Fruit fly (Drosophila melanogaster): ENCODE data around the gene CG8838.
"Not testable (repeated sequence)": the region's sequence is repeated elsewhere in the genome, so short reads cannot be mapped to it uniquely, and the experiment has no call there.

The CG8838 gene

DNA sequence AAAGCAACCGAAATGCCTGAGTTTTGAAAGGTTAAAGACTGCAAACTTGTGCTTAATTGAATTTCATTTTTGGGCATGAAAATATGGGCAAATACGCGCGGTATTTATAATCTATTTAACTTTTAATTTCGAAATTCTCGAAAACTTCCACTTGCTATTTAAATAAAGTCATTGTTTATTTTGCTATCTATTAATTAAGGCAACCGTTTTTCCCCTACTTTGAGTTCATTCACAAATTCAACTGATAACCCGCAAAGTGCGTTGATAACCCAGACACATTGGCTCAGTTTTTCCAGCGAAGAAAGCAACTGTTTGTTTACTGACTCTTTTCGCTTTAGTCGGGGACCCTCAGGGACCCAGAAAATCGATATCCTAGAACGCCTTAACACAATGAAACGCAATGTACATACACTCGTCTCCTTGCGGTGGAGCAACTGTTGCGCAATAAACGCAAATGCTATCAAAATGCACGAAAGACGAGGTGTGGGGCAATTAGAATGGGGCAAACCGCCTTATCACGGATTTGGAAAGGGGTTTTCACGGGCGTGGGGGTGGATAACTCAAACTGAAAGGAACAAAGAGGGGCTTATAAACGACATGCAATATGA, 14.4 kb downstream of the CG8838 start:
- no peak for TF ChIP-seq CG17801 (GFP tag; optimal IDR thresholded peaks at IDR 0.05; ENCODE audit: partially characterized antibody)

dm6 chr2L:3372483-3372929, 15.1 kb downstream of the CG8838 start:
- peak; percentile 26 for TF ChIP-seq CG17801 (GFP tag; optimal IDR thresholded peaks at IDR 0.05; ENCODE audit: partially characterized antibody)

- TF ChIP-seq CG17801 (GFP tag; optimal IDR thresholded peaks at IDR 0.05; ENCODE audit: partially characterized antibody), result peak; percentile 43
These were observed 15.8 kb downstream of the CG8838 start, which contains the start of gene GramD1B for dm6 chr2L:3373242-3373641. TSS of gene GramD1B (minus strand) at chr2L:3373372.

DNA sequence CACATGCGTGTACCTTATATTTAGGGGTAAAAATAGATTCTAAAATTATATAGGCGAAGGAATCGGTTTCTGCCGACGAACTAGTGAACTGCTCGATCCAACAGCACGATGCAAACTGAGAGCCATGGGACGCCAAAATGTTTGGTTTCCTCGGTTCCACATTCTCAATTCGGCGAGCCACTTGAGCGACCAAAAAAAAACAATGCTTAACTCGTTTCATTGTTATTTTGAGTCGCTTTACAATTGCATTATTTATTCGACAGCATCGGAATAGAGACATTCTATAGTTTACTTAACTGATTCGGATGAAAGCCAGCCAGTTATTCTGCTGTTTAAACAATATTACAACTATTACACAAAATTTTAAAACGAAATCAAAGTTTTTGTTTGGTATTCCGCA, 18.2 kb downstream of the CG8838 start, which contains the start of gene CG15412:
Gene CG15412, minus strand, starts transcription at position 101 of the 400 bp plus-strand sequence.
- TF ChIP-seq CG17801 (GFP tag; optimal IDR thresholded peaks at IDR 0.05; ENCODE audit: partially characterized antibody), result no peak

DNA sequence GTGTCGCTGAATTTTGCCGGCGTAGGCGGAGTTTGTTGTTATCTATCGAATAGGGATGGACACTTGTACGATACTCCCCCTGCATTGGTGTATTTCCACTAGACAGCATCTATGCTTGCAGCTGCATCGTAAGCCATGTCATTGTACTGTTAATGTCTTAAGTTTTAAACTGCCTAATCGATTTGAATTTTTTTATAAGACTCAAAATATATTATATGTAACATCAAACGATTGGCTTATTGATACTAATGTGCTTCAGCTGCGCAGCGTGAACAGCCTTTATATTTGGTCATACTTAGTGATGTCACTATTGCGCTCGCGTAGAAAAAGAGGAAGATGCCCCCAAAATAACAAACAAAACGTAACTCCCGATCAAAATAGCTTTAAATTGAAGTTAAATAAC, 19.2 kb downstream of the CG8838 start, which contains the start of the genes CG9662 and Ptpa:
Gene CG9662, minus strand, starts transcription at position 54 of the 403 bp plus-strand sequence.
Gene Ptpa, plus strand, starts transcription at position 319 of the 403 bp plus-strand sequence.
- TF ChIP-seq CG17801 (GFP tag; optimal IDR thresholded peaks at IDR 0.05; ENCODE audit: partially characterized antibody), result no peak

DNA sequence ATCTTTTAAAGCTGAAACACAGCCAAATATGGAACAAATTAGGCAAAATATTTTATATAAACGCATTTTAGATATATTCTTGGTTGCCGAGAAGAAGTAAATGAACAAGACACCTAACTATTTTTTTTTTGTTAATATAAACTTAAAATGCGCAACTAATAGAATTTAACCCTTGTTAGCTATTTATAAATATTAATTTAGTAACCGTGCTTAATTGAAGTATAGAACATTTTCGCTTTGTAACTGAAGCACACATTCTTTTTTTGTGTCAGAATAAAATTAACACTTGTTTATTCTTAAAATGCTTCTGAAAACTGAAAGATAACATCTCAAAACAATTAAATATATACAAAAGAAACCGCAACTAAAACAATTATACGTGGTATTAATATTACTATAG, 30.2 kb downstream of the CG8838 start, which contains the start of gene Sfp23F:
Gene Sfp23F, minus strand, starts transcription at position 101 of the 400 bp plus-strand sequence.
- TF ChIP-seq CG17801 (GFP tag; optimal IDR thresholded peaks at IDR 0.05; ENCODE audit: partially characterized antibody), result no peak

- not testable (repeated sequence) for TF ChIP-seq CG17801 (GFP tag; optimal IDR thresholded peaks at IDR 0.05; ENCODE audit: partially characterized antibody)
These were observed 30.9 kb downstream of the CG8838 start, which contains the start of gene CG42460 for dm6 chr2L:3388396-3388795. TSS of gene CG42460 (minus strand) at chr2L:3388496.

- TF ChIP-seq CG17801 (GFP tag; optimal IDR thresholded peaks at IDR 0.05; ENCODE audit: partially characterized antibody), result no peak
These were observed 40.2 kb downstream of the CG8838 start, which contains the start of gene CG34175 for dm6 chr2L:3397594-3398073. TSS of gene CG34175 (plus strand) at chr2L:3398023.

- no peak for TF ChIP-seq CG17801 (GFP tag; optimal IDR thresholded peaks at IDR 0.05; ENCODE audit: partially characterized antibody)
These were observed 50.3 kb downstream of the CG8838 start for dm6 chr2L:3407722-3408121.

Measured in ovary, adult (tissue).